Worm (Caenorhabditis elegans) whole organism, L2 larva: Measurements from ENCODE around the gene F54F7.8.

ENCODE experiments used
- Y55F3AM.14 ChIP-seq: fragments of 200-800 bp; sonication (Bioruptor generic); optimal IDR thresholded peaks from 2 replicates; lab custom pipeline; 2018; ENCODE audit warnings: mild to moderate bottlenecking, missing genetic modification characterization, missing compliant biosample characterization
- ZK546.5 ChIP-seq: sonication (generic microtip); optimal IDR thresholded peaks from 2 replicates; lab custom pipeline; 2017; ENCODE audit warnings: missing biosample characterization, missing genetic modification characterization
- alr-1 ChIP-seq: fragments of 150-350 bp; optimal IDR thresholded peaks from 2 replicates; lab custom pipeline; 2014; ENCODE audit warnings: missing biosample characterization, missing genetic modification characterization
- ama-1 ChIP-seq: fragments of 150-350 bp; optimal IDR thresholded peaks from 2 replicates; lab custom pipeline; 2018; ENCODE audit warnings: inconsistent platforms
- blmp-1 ChIP-seq: sonication (generic microtip); optimal IDR thresholded peaks from 2 replicates; lab custom pipeline; 2017; ENCODE audit warnings: missing genetic modification characterization, mild to moderate bottlenecking, missing compliant biosample characterization, antibody characterized with exemption, moderate library complexity; ENCODE audit not compliant: insufficient read depth
- ceh-16 ChIP-seq: fragments of 150-350 bp; optimal IDR thresholded peaks from 2 replicates; lab custom pipeline; 2014; ENCODE audit warnings: missing biosample characterization, missing genetic modification characterization
- crh-2 ChIP-seq: sonication (generic microtip); optimal IDR thresholded peaks from 2 replicates; lab custom pipeline; 2017; ENCODE audit warnings: missing biosample characterization, missing genetic modification characterization
- dmd-4 ChIP-seq: sonication (generic microtip); optimal IDR thresholded peaks from 2 replicates; lab custom pipeline; 2017; ENCODE audit warnings: missing biosample characterization, missing genetic modification characterization
- egl-27 ChIP-seq: sonication (generic microtip); optimal IDR thresholded peaks from 3 replicates; lab custom pipeline; 2017; ENCODE audit warnings: missing biosample characterization, missing genetic modification reagents, missing genetic modification characterization
- elt-1 ChIP-seq: fragments of 150-350 bp; optimal IDR thresholded peaks from 2 replicates; lab custom pipeline; 2014; ENCODE audit warnings: missing biosample characterization, missing genetic modification characterization
- elt-3 ChIP-seq: sonication (generic microtip); optimal IDR thresholded peaks from 2 replicates; lab custom pipeline; 2017; ENCODE audit warnings: missing biosample characterization, missing genetic modification characterization
- fos-1 ChIP-seq: fragments of 150-350 bp; optimal IDR thresholded peaks from 2 replicates; lab custom pipeline; 2014; ENCODE audit warnings: missing biosample characterization, missing genetic modification characterization
- gmeb-1 ChIP-seq: fragments of 150-350 bp; optimal IDR thresholded peaks from 2 replicates; lab custom pipeline; 2014; ENCODE audit warnings: missing biosample characterization, missing genetic modification characterization
- lin-11 ChIP-seq: fragments of 150-350 bp; sonication (generic microtip); optimal IDR thresholded peaks from 2 replicates; lab custom pipeline; 2014; ENCODE audit warnings: missing biosample characterization, missing genetic modification characterization, inconsistent platforms, mixed read lengths
- lsy-2 ChIP-seq, 2 experiments: fragments of 150-350 bp in 1 of 2; sonication (generic microtip) in 1 of 2; optimal IDR thresholded peaks; 2 replicates each; lab custom pipeline; 2014 to 2017; ENCODE audit warnings: missing biosample characterization in 2 of 2, missing genetic modification characterization in 2 of 2
- mab-5 ChIP-seq: fragments of 150-350 bp; optimal IDR thresholded peaks from 2 replicates; lab custom pipeline; 2014; ENCODE audit warnings: missing biosample characterization, missing genetic modification characterization
- mbf-1 ChIP-seq: sonication (generic microtip); optimal IDR thresholded peaks from 2 replicates; lab custom pipeline; 2017; ENCODE audit warnings: missing biosample characterization, missing genetic modification characterization
- mdl-1 ChIP-seq, 2 experiments: fragments of 150-350 bp in 1 of 2; sonication (generic microtip) in 1 of 2; optimal IDR thresholded peaks; 2 replicates each; lab custom pipeline; 2017; ENCODE audit warnings: missing biosample characterization in 2 of 2, missing genetic modification characterization in 2 of 2
- nhr-10 ChIP-seq: sonication (generic microtip); optimal IDR thresholded peaks from 2 replicates; lab custom pipeline; 2017; ENCODE audit warnings: missing biosample characterization, missing genetic modification characterization
- nhr-11 ChIP-seq: fragments of 150-350 bp; optimal IDR thresholded peaks from 2 replicates; lab custom pipeline; 2014; ENCODE audit warnings: missing biosample characterization, missing genetic modification characterization
- nhr-12 ChIP-seq: fragments of 150-350 bp; optimal IDR thresholded peaks from 2 replicates; lab custom pipeline; 2014; ENCODE audit warnings: missing biosample characterization, missing genetic modification characterization
- nhr-21 ChIP-seq: fragments of 150-350 bp; optimal IDR thresholded peaks from 2 replicates; lab custom pipeline; 2014; ENCODE audit warnings: missing biosample characterization, missing genetic modification characterization
- nhr-23 ChIP-seq: fragments of 150-350 bp; optimal IDR thresholded peaks from 2 replicates; lab custom pipeline; 2014; ENCODE audit warnings: missing biosample characterization, missing genetic modification reagents, missing genetic modification characterization
- nhr-25 ChIP-seq: fragments of 150-350 bp; sonication (generic microtip); optimal IDR thresholded peaks from 3 replicates; lab custom pipeline; 2014; ENCODE audit warnings: missing biosample characterization, missing genetic modification characterization
- peb-1 ChIP-seq: fragments of 150-350 bp; optimal IDR thresholded peaks from 2 replicates; lab custom pipeline; 2014; ENCODE audit warnings: missing biosample characterization, missing genetic modification characterization
- sem-4 ChIP-seq: fragments of 150-350 bp; optimal IDR thresholded peaks from 2 replicates; lab custom pipeline; 2014; ENCODE audit warnings: missing biosample characterization, missing genetic modification reagents, missing genetic modification characterization
- skn-1 ChIP-seq: sonication (generic microtip); optimal IDR thresholded peaks from 2 replicates; lab custom pipeline; 2017; ENCODE audit warnings: missing biosample characterization, missing genetic modification characterization
- sma-9 ChIP-seq, 2 experiments: fragments of 150-350 bp in 1 of 2; sonication (generic microtip) in 1 of 2; optimal IDR thresholded peaks; 2 replicates each; lab custom pipeline; 2014 to 2016; ENCODE audit warnings: missing genetic modification characterization in 2 of 2, mild to moderate bottlenecking in 1 of 2, missing biosample characterization in 1 of 2, missing compliant biosample characterization in 1 of 2, missing genetic modification reagents in 1 of 2, moderate library complexity in 1 of 2
- snpc-4 ChIP-seq: fragments of 150-350 bp; optimal IDR thresholded peaks from 2 replicates; lab custom pipeline; 2014; ENCODE audit warnings: missing biosample characterization, missing genetic modification characterization
- unc-39 ChIP-seq: fragments of 150-350 bp; optimal IDR thresholded peaks from 2 replicates; lab custom pipeline; 2014; ENCODE audit warnings: missing biosample characterization, missing genetic modification characterization
- unc-62 ChIP-seq: fragments of 150-350 bp; optimal IDR thresholded peaks from 2 replicates; lab custom pipeline; 2014; ENCODE audit warnings: missing biosample characterization, missing genetic modification reagents, missing genetic modification characterization
- zag-1 ChIP-seq: fragments of 150-350 bp; optimal IDR thresholded peaks from 2 replicates; lab custom pipeline; 2014; ENCODE audit warnings: missing biosample characterization, missing genetic modification characterization
- ztf-1 ChIP-seq: fragments of 200-800 bp; sonication (Bioruptor generic); conservative IDR thresholded peaks from 2 replicates; pipeline ENCODE4 v1.3.6; 2022; ENCODE audit warnings: missing genetic modification characterization, missing compliant biosample characterization
- ztf-11 ChIP-seq: sonication (generic microtip); optimal IDR thresholded peaks from 2 replicates; lab custom pipeline; 2017; ENCODE audit warnings: missing biosample characterization, missing genetic modification characterization
- ztf-4 ChIP-seq: fragments of 150-350 bp; optimal IDR thresholded peaks from 2 replicates; lab custom pipeline; 2014; ENCODE audit warnings: missing biosample characterization, missing genetic modification characterization

The F54F7.8 gene

ce11 chrX:11850082-11850481, 4.7 kb downstream of the F54F7.8 start, which contains the start of gene F54F7.3:
Gene F54F7.3, minus strand, starts transcription at chrX:11850182.
- TF ChIP-seq Y55F3AM.14 (GFP tag; lab: Kevin White, UChicago) (no peak), egl-27 (tag; lab: Kevin White, UChicago) (no peak), dmd-4 (tag; lab: Kevin White, UChicago) (no peak), snpc-4 (no peak), ztf-1 (GFP tag; lab: Robert Waterston, UW) (no peak), crh-2 (no peak), lsy-2 (tag; optimal IDR thresholded peaks at IDR 0.05; lab: Kevin White, UChicago) (no peak), nhr-10 (tag; lab: Kevin White, UChicago) (no peak), ama-1 (no peak), nhr-25 (tag; lab: Kevin White, UChicago) (no peak), ztf-11 (no peak), sem-4 (tag; lab: Kevin White, UChicago) (no peak), alr-1 (no peak), nhr-21 (tag; lab: Kevin White, UChicago) (no peak), zag-1 (tag; lab: Kevin White, UChicago) (no peak), elt-3 (tag; lab: Kevin White, UChicago) (no peak), peb-1 (tag; lab: Kevin White, UChicago) (no peak), nhr-12 (tag; lab: Kevin White, UChicago) (no peak), blmp-1 (tag; lab: Kevin White, UChicago) (no peak), ZK546.5 (tag; lab: Kevin White, UChicago) (no peak)

- TF ChIP-seq nhr-10 (tag; lab: Kevin White, UChicago) (no peak), lin-11 (tag; lab: Kevin White, UChicago) (no peak), crh-2 (no peak), lsy-2 (tag; optimal IDR thresholded peaks at IDR 0.05; lab: Kevin White, UChicago) (no peak), snpc-4 (no peak), alr-1 (no peak), fos-1 (tag; lab: Kevin White, UChicago) (no peak), elt-3 (tag; lab: Kevin White, UChicago) (no peak), ceh-16 (tag; lab: Kevin White, UChicago) (no peak), ztf-4 (tag; lab: Kevin White, UChicago) (no peak), nhr-11 (tag; lab: Kevin White, UChicago) (no peak), mbf-1 (tag; lab: Kevin White, UChicago) (no peak), blmp-1 (tag; lab: Kevin White, UChicago) (no peak), ZK546.5 (tag; lab: Kevin White, UChicago) (no peak), mdl-1 (tag; optimal IDR thresholded peaks at IDR 0.05; lab: Kevin White, UChicago) (no peak)
Measured at ce11 chrX:11848618-11849017, 6.2 kb downstream of the F54F7.8 start, which contains the start of gene F54F7.9. Gene F54F7.9, minus strand, starts transcription at chrX:11848718.

ce11 chrX:11843363-11843762, 11.4 kb downstream of the F54F7.8 start, which contains the start of gene F54F7.2:
Gene F54F7.2, plus strand, starts transcription at chrX:11843663.
- no peak for TF ChIP-seq ztf-1 (GFP tag; lab: Robert Waterston, UW)

ce11 chrX:11837378-11837777, 17.4 kb downstream of the F54F7.8 start, which contains the start of gene taf-7.1:
Gene taf-7.1, minus strand, starts transcription at chrX:11837478.
- TF ChIP-seq crh-2: no peak
- TF ChIP-seq unc-39 (tag; lab: Kevin White, UChicago): no peak
- TF ChIP-seq elt-1 (tag; lab: Kevin White, UChicago): no peak
- TF ChIP-seq mab-5 (tag; lab: Kevin White, UChicago): no peak
- TF ChIP-seq skn-1 (tag; lab: Kevin White, UChicago): no peak
- no peak for TF ChIP-seq sma-9 (GFP tag; optimal IDR thresholded peaks at IDR 0.05; lab: Kevin White, UChicago)
- TF ChIP-seq sma-9 (tag; optimal IDR thresholded peaks at IDR 0.05; lab: Kevin White, UChicago): no peak
- TF ChIP-seq nhr-11 (tag; lab: Kevin White, UChicago): no peak
- no peak for TF ChIP-seq egl-27 (tag; lab: Kevin White, UChicago)
- TF ChIP-seq Y55F3AM.14 (GFP tag; lab: Kevin White, UChicago): no peak
- no peak for TF ChIP-seq nhr-12 (tag; lab: Kevin White, UChicago)
- no peak for TF ChIP-seq ceh-16 (tag; lab: Kevin White, UChicago)
- TF ChIP-seq elt-3 (tag; lab: Kevin White, UChicago): no peak
- TF ChIP-seq ztf-1 (GFP tag; lab: Robert Waterston, UW): no peak
- TF ChIP-seq unc-62 (GFP tag; lab: Kevin White, UChicago): no peak
- no peak for TF ChIP-seq gmeb-1 (tag; lab: Kevin White, UChicago)
- no peak for TF ChIP-seq blmp-1 (tag; lab: Kevin White, UChicago)
- TF ChIP-seq nhr-23 (tag; lab: Kevin White, UChicago): no peak
- TF ChIP-seq nhr-25 (tag; lab: Kevin White, UChicago): no peak
- TF ChIP-seq, all 48 proteins: peak for 0
